Fruit fly (Drosophila melanogaster): ENCODE measurements around the gene ldd.
A peak's percentile ranks its signal among the peaks of the same experiment; 100 is the strongest.

ldd gene

DNA sequence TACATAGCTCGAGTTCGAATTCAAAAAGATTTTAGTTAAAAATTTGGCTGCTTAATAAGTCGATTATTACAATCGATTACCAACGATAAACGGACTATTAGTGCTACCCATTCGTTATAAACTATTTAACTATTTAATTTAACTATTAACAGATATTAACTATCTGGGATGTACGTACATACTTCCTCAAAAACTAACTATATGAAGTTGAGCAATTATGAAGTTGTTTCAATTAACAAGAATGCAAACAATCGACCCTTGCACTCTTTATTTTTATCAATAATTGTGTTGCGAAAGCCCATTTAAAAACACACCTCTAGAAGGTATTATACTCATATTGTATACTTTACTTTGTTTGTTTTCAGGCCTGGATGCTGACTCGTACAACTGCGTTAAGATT lies 17.2 kb upstream of the ldd start, which contains the start of gene CG1503:
Gene CG1503 (minus strand): TSS at position 101 of the 400 bp plus-strand sequence.
- no peak for TF ChIP-seq OdsH (GFP tag; optimal IDR thresholded peaks at IDR 0.05)
- no peak for TF ChIP-seq acj6 (GFP tag; optimal IDR thresholded peaks at IDR 0.05)
- TF ChIP-seq Eip93F (GFP tag; optimal IDR thresholded peaks at IDR 0.05) = no peak
- no peak for TF ChIP-seq dsx (GFP tag; optimal IDR thresholded peaks at IDR 0.05; ENCODE audit: poor library complexity, severe bottlenecking)

DNA sequence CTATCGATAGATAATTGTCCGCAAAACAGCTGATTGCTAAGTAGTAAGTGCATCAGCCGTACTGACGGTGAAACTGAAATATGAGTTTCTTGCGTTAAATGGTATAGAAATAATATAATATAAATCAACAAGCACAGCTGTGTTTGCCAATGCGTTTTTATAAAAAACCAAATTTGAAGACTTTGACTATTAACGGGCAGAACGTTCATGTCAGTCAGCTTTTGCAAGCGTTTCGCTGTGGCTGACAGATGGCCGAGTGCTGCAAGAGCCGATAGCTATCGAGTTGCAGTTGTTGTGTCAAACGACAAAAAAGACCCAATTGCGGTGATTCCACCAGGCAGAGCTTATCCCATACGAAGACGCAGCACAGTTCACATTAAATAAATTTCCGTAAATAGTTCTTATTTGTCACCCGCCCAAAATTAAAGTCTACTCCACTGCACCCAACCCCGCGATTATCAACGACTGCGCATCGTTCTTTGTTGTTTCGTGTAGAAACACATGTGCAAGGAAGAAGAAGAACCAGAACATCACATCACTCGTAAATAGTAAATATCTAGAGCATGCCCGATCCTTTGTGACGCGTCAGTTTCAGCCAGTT lies 6.5 kb upstream of the ldd start, which contains the start of the genes unc and CG15445:
Gene unc (minus strand): TSS at position 51 of the 601 bp plus-strand sequence.
Gene CG15445 (plus strand): TSS at position 296 of the 601 bp plus-strand sequence.
- no peak for TF ChIP-seq Lpt (GFP tag; optimal IDR thresholded peaks at IDR 0.05)
- no peak for TF ChIP-seq CG1621 (tag; optimal IDR thresholded peaks at IDR 0.05)
- TF ChIP-seq CG3032 (tag; optimal IDR thresholded peaks at IDR 0.05) = no peak
- no peak for TF ChIP-seq CG4318 (GFP tag; optimal IDR thresholded peaks at IDR 0.05)
- no peak for TF ChIP-seq Gug (GFP tag; IDR thresholded peaks at IDR 0.05)
- no peak for TF ChIP-seq CG34406 (GFP tag; optimal IDR thresholded peaks at IDR 0.05)
- no peak for TF ChIP-seq dsx (GFP tag; optimal IDR thresholded peaks at IDR 0.05; ENCODE audit: poor library complexity, severe bottlenecking)
- no peak for TF ChIP-seq CG32006 (GFP tag; optimal IDR thresholded peaks at IDR 0.05)
- peak; percentile 11 for TF ChIP-seq lz (GFP tag; optimal IDR thresholded peaks at IDR 0.05)
- no peak for TF ChIP-seq Hr38 (GFP tag; optimal IDR thresholded peaks at IDR 0.05)
- TF ChIP-seq Hr39 (GFP tag; optimal IDR thresholded peaks at IDR 0.05) = peak; percentile 17
- no peak for TF ChIP-seq CG11762 (GFP tag; optimal IDR thresholded peaks at IDR 0.05; ENCODE audit: insufficient read depth)
- peak; percentile 33 for TF ChIP-seq svp (GFP tag)
- no peak for TF ChIP-seq Sox102F (GFP tag; optimal IDR thresholded peaks at IDR 0.05)
- TF ChIP-seq CG10669 (GFP tag; optimal IDR thresholded peaks at IDR 0.05) = no peak
- TF ChIP-seq ss (GFP tag; optimal IDR thresholded peaks at IDR 0.05) = no peak
- no peak for TF ChIP-seq CG8319 (GFP tag; optimal IDR thresholded peaks at IDR 0.05)
- TF ChIP-seq Eip78C (GFP tag) = peak; percentile 46
- no peak for TF ChIP-seq Smox (GFP tag; optimal IDR thresholded peaks at IDR 0.05)
- TF ChIP-seq salr (GFP tag; optimal IDR thresholded peaks at IDR 0.05) = no peak
- TF ChIP-seq Hr4 (GFP tag; optimal IDR thresholded peaks at IDR 0.05) = no peak
- TF ChIP-seq Ets21C (GFP tag; optimal IDR thresholded peaks at IDR 0.05) = no peak
- no peak for TF ChIP-seq CG10631 (GFP tag; optimal IDR thresholded peaks at IDR 0.05)
- TF ChIP-seq CG16779 (tag; optimal IDR thresholded peaks at IDR 0.05) = no peak
- TF ChIP-seq fkh (GFP tag; optimal IDR thresholded peaks at IDR 0.05) = no peak
- no peak for TF ChIP-seq CG8632 (GFP tag; optimal IDR thresholded peaks at IDR 0.05)
- no peak for TF ChIP-seq CG7368 (GFP tag; optimal IDR thresholded peaks at IDR 0.05)
- peak; percentile 32 for TF ChIP-seq CG31627 (GFP tag; optimal IDR thresholded peaks at IDR 0.05)
- TF ChIP-seq CG6854 (GFP tag; optimal IDR thresholded peaks at IDR 0.05) = no peak
- no peak for TF ChIP-seq CG11294 (GFP tag; IDR thresholded peaks at IDR 0.05)
- no peak for TF ChIP-seq pdm3 (GFP tag; optimal IDR thresholded peaks at IDR 0.05)
- TF ChIP-seq OdsH (GFP tag; optimal IDR thresholded peaks at IDR 0.05) = no peak
- no peak for TF ChIP-seq CG6163 (GFP tag; IDR thresholded peaks at IDR 0.05)
- no peak for TF ChIP-seq fd85E (GFP tag; optimal IDR thresholded peaks at IDR 0.05)
- peak; percentile 92 for TF ChIP-seq Sox14 (GFP tag; optimal IDR thresholded peaks at IDR 0.05)
- peak; percentile 10 for TF ChIP-seq CG11902 (GFP tag; optimal IDR thresholded peaks at IDR 0.05)
- TF ChIP-seq eg (GFP tag; IDR thresholded peaks at IDR 0.05) = no peak
- no peak for TF ChIP-seq CG6792 (GFP tag; optimal IDR thresholded peaks at IDR 0.05)
- TF ChIP-seq dac (GFP tag; optimal IDR thresholded peaks at IDR 0.05) = no peak
- TF ChIP-seq fd59A (GFP tag; optimal IDR thresholded peaks at IDR 0.05) = no peak
- no peak for TF ChIP-seq CG8119 (GFP tag; IDR thresholded peaks at IDR 0.05)
- TF ChIP-seq CG3919 (GFP tag; optimal IDR thresholded peaks at IDR 0.05) = no peak
- TF ChIP-seq Blimp-1 (GFP tag; optimal IDR thresholded peaks at IDR 0.05) = no peak
- peak; percentile 85 for TF ChIP-seq achi (GFP tag; optimal IDR thresholded peaks at IDR 0.05)
- TF ChIP-seq CG15336 (GFP tag; IDR thresholded peaks at IDR 0.05) = no peak
- peak; percentile 11 for TF ChIP-seq cyc (GFP tag; optimal IDR thresholded peaks at IDR 0.05)
- TF ChIP-seq CG6808 (GFP tag; optimal IDR thresholded peaks at IDR 0.05) = no peak
- peak; percentile 17 for TF ChIP-seq esn (GFP tag; optimal IDR thresholded peaks at IDR 0.05)

Measured in whole organism, prepupa.